Fruit fly (Drosophila melanogaster): ENCODE data around the gene CG31683.
A peak's percentile ranks its signal among the peaks of the same experiment; 100 is the strongest.
"Not testable (repeated sequence)": the region's sequence is repeated elsewhere in the genome, so short reads cannot be mapped to it uniquely, and the experiment has no call there.

The CG31683 gene

DNA sequence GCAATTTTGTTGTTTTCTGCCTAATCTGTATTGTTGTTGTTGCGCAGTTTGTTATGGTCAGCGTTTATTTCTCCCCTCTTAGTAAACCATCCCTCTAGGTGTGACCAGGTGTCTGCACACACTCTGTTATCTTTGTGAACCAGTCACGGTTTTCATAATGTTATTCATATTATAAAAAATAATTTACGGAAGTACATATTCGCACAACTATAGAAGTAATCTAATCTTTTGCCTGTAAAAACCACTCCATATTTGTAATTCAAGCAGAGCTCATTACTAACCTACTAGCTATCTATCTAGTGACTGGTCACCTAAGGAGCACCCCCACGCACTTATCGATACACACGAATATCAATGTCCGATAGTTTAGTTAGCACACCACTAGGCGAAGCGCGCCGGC is 9.2 kb upstream of the CG31683 start, which contains the start of the genes CG18858 and Cdc23:
Gene CG18858 (minus strand): TSS at position 101 of the 400 bp plus-strand sequence.
Gene Cdc23 (plus strand): TSS at position 368 of the 400 bp plus-strand sequence.
- not testable (repeated sequence) for TF ChIP-seq CG8478, CTCF (optimal IDR thresholded peaks at IDR 0.05)

DNA sequence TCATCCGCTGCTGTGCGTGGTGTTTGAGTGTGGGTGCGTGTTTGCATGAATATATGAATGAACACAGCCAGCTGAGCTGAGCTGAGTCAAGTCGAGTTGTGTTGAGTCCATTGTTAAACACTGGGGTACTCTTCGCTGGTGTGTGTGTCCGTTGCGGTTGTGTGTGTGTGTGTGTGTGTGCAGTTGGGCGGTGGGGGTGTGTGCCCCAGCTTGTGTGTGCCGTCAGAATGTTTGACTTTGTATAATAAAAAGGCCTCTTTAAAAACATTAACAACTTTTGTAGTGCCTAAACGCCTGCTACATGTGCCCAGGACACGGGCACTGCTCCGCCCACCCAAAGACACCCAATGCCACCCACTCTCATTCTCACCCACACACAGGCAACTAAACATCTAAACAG is 11.3 kb downstream of the CG31683 start:
- TF ChIP-seq CTCF (optimal IDR thresholded peaks at IDR 0.05), result no peak
- TF ChIP-seq CG8478 (optimal IDR thresholded peaks at IDR 0.05), result no peak

DNA sequence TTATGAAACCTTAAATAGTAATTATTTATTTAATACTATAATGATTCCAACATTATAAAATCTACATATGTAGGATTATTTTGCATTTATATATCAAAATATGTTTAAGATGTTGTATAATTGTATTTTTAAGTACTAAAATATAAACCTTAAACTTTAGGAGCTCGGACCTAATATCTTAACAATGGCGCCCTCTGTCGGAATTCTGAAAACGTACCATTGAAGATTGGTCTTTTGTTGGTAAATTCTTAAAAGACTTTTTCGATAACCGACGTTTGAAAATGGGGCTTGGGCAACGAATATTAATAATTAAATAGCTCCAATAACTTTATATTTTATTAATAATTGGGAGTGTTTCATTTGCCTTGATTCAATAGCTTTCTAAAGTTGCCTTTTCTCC is 11.9 kb downstream of the CG31683 start:
- TF ChIP-seq CTCF (optimal IDR thresholded peaks at IDR 0.05), result peak in 1 of 2 experiments; percentile 63
- no peak for TF ChIP-seq CG8478 (optimal IDR thresholded peaks at IDR 0.05)

DNA sequence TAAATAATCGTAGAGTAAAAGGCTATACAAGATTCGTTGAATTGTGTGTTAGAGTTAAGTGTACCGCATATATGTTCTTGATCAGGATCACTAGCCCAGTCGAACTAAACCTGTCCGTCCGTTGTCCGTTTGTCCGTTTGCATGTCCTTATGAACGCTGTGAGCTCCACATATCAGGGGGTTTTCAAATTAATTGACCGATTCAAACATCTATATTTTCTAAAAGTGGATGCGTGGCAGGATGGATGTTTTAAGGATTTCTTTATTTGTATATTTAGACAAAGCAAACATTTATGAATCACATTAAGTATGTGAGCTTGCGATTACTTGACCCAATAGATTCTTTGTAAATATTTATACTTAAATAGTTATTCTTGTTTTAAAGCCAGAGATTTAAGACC is 14.6 kb downstream of the CG31683 start:
- no peak for TF ChIP-seq CG8478 (optimal IDR thresholded peaks at IDR 0.05)
- TF ChIP-seq CTCF (optimal IDR thresholded peaks at IDR 0.05), result no peak

DNA sequence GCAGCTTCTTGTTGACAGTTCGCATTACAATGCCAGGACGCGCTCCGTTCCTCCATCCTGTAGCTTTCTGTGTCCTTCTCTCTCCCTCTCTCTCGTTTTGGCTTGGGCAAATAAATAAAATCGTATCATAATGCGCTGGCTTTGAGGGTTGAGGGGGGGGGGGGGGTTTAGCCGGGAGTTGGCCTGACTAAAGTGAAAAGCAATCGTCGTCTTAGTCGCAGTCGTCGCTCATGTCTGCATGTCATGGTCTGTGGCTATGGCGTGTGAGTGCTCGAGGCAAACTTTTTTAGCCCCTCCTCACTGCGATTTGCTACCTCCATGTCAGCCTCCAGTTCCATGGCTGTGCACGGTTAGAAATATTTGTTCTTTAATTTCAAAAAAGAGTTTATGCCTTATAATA is 15.0 kb downstream of the CG31683 start:
- TF ChIP-seq CG8478 (optimal IDR thresholded peaks at IDR 0.05) (no peak), CTCF (optimal IDR thresholded peaks at IDR 0.05) (no peak)

DNA sequence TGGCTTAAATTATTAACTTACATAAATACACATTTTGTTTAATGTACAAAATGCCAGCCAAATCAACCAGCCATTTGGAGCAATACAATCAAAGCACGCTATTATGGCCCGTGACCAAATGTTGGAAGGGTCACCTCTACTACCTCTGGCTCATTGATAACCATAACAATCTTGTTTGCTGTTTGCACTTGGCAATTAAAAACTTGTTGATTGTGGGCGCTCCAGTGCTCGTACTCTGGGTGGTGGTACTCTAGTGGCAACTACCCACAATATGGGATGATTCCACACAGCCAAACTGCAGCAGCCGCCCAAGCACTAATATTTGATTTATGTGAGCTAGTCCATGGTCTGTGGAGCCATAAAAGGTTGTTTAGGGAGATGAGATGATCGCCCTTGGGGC is 18.6 kb downstream of the CG31683 start:
- no peak for TF ChIP-seq CTCF (optimal IDR thresholded peaks at IDR 0.05)
- no peak for TF ChIP-seq CG8478 (optimal IDR thresholded peaks at IDR 0.05)

DNA sequence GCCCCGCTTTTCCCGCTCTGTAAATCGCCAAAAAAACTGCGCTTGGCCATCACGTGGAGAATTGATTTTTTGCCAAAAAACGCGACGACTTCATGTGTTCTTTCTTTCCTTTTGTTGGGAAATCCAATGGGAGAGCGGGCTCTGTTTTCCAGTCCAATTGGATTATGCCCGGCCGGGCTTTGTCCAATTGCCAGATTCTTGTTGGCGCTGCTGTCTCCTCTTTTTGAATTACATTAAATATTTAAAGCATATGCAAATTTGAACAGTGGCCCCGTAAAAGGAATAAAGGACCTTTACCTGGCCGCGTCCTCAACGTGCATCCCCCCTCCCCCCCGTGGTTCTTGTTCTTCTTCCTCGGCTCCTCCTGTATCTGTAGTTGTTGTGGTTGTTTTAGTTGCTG is 20.3 kb downstream of the CG31683 start:
- TF ChIP-seq CG8478 (optimal IDR thresholded peaks at IDR 0.05), result no peak
- no peak for TF ChIP-seq CTCF (optimal IDR thresholded peaks at IDR 0.05)

DNA sequence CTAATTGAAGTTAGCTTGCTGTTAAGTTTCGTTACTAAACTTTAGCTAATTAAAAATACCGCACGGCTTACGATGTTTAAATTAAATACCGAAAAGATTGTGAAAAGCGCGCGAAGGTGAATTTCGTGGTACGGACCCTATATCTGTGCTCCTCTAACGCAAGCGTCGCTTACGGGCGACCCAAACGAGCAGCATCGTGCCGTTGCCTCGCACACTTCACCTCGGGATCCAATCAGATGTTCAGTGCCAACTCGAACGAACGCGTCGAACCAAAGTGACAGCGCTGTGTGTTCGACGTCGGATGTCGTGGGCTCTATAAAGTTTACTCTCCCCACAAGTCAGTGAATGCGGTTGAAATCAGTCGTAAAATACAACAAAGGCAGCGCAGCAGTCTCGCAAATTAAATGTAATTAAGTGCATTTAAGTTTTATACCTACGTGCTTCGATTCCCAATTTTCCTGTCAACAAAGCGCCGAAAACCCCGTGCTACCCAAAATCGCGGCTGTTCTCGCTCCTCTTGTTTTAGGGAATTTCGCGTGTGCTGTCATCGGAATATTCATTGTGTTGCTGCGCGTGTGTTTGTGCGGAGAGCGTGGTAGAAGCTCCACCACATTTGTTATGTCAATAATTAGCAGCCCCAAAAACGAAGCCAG is 20.9 kb downstream of the CG31683 start:
- TF ChIP-seq CTCF (optimal IDR thresholded peaks at IDR 0.05) (no peak), CG8478 (optimal IDR thresholded peaks at IDR 0.05) (no peak)

DNA sequence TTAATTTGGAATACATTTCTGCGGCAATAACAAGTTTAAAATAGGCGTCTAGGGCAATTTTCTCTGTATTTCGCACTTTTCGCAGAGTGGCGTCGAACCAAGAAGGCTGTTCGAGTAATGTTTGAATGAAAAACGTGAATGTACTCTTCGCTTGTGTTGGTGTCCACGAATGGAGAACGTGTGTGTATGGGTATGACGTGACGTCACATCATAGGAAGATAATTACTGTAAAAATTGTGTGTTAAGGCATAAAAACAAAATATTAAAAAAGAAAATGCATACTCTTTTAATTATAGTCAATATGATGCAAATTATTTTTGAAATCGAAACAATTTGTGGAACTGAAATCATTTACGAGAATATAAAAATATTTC is 21.4 kb downstream of the CG31683 start:
- TF ChIP-seq CTCF (optimal IDR thresholded peaks at IDR 0.05) (no peak), CG8478 (optimal IDR thresholded peaks at IDR 0.05) (no peak)

DNA sequence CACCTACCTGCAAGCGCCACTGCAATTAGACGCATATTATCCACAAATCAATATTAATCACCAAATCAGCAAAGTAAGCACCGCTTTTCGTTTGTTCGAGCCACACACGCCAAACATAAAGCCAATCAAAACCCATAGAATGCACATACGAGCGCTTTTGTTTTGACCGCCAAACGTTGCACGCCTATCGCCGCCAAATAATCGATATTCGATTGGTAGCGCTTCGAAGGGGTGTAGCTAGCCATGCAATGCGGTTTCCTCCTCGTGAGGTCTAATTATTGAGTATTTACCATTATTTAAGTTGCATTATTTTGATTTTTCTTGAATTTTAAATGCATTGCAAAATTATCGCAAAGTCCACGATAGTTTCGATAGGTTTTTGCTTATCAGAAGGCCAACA is 22.4 kb downstream of the CG31683 start:
- TF ChIP-seq CTCF (optimal IDR thresholded peaks at IDR 0.05) (no peak), CG8478 (optimal IDR thresholded peaks at IDR 0.05) (no peak)

DNA sequence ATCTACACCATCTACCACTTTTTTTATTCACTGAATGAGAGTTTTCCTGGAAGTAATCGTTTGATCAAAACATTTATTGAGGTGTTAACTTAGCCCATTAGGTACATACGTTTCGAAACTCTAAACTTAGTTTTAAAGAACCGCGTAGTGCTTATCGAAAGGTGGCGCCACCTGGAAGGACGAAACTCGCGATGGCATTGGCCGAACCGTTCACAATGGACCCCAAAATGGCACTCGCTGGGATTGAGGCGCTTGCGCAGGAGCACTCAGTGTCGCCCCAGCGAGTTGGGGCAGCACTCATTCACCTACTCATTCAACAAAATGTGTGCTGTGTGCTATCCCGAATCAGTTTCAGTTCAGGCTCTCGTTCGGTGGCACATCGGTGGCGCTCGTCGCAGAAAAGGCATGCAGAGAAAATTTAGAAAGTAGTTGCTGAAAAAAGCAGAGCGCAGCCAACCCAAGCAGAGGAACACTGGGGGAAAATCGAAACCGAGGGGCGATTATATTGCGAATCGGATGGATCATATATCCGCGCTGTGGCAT is 23.8 kb downstream of the CG31683 start, which contains the start of gene CG31688:
Gene CG31688 (plus strand): TSS at position 346 of the 543 bp plus-strand sequence.
- TF ChIP-seq CTCF (optimal IDR thresholded peaks at IDR 0.05) (peak; percentile 74 to 82), CG8478 (optimal IDR thresholded peaks at IDR 0.05) (no peak)

DNA sequence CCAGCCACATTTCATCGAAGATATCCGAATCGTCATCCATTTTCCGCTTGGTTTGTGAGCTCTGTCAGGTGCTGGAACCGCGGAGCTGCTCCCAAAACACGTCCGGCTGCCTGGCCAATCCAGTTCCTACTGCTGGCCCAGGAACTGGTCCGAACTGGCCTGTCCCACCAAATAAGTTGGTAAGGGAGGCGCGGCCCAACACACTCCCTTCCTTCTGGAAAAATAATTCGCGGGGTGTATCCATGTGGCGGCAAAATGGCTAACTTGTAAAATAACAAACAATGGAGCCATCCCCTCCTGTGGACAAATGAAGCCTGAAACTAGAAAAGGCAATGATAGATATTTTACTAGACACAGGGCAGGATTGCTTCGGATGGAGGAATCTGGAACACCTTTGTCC is 25.2 kb downstream of the CG31683 start, which contains the start of gene CG15130:
Gene CG15130 (minus strand): TSS at position 101 of the 400 bp plus-strand sequence.
- TF ChIP-seq CG8478 (optimal IDR thresholded peaks at IDR 0.05), result no peak
- no peak for TF ChIP-seq CTCF (optimal IDR thresholded peaks at IDR 0.05)

DNA sequence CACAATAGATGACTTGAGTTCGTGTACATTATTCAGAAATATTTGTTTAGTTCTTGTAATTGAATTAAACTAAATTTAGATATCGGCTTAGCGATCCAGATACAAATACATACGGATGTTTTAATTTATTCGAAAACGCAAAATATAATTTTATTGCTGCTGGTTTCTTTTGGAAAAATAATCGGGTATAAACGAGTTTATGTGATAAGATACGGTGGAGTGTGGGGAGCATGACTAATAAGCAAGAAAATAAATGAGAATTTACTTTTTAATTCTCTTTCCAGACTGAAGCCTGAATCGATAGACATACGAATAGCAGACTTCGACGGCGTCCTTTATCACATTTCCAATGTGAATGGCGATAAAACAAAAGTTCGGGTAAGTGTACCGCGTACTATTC is 29.7 kb downstream of the CG31683 start:
- TF ChIP-seq CG8478 (optimal IDR thresholded peaks at IDR 0.05), result no peak
- no peak for TF ChIP-seq CTCF (optimal IDR thresholded peaks at IDR 0.05)

DNA sequence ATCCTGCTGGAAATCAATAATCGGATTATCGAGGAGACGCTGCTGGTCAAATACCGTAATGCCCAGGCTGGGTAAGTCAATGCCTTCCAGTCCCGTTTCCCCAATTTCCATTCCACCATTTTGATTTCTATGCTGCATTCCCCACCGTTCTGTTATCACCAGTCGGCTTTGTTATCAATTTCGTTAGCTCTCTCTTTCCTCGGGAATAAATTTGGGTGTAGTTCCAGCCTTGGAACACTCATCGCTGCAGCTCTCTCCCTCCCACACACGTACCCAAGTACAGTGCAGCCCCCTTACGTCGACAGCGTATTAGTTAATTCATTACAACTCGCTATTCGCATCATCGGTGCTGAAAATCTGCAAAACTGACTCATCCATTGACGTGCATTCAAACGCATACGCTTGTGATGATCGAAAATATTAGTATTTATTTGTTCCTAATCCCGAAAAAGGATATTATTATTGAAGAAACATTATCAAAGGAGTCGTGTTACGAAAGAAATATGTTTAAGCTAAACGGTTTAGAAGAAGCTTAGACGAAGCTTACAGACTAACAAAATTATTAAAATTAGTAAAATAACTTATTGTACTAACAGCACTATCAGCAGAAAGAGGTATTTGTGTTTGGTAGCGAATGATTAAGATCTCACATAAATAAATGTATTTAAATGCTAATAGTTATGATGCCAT is 32.0 kb downstream of the CG31683 start:
- TF ChIP-seq CTCF (optimal IDR thresholded peaks at IDR 0.05) (no peak), CG8478 (optimal IDR thresholded peaks at IDR 0.05) (no peak)

DNA sequence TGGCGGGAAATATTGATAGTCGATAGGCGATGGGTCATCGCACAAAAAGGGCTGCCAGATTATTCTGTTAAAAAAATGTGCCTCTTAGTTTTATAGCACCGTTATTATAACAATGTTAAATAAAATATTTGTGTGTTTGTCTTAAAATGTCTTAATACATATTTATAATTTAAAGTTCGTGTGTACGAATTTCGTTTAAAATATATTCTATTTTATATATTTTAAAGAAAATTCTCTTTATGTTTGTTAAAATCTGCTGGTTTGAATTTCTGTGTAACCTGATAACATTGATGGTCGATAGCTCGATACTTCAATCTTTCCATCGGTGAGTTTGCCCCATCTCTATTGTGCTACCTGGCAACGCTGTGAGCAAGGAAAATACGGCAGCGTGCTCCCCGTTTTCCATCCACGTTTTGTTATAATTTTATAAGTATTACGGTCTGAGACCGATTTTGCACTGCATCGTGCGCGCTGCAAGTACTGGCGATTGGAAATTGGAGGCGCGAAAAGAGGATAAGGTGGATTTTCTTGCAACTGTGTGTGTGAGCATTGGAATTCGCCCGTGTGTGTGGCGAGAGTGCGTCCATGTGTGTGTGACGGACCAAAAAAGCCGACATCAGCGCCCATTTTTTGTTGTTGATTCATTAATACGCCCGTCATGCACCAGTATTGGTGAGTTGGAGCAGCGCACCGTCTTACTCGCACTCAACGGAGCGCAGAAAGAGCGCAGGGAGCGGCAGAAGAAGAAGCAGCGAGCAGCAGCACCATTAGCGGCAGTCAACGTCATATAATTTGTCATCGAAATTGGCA is 32.8 kb downstream of the CG31683 start, which contains the start of the genes CG10949 and Arpc2:
Gene CG10949 (minus strand): TSS at position 165 of the 810 bp plus-strand sequence.
Gene Arpc2 (plus strand): TSS at position 304 of the 810 bp plus-strand sequence.
- no peak for TF ChIP-seq CTCF (optimal IDR thresholded peaks at IDR 0.05)
- TF ChIP-seq CG8478 (optimal IDR thresholded peaks at IDR 0.05), result no peak

Measured in S2 (cell line).